Fruit fly (Drosophila melanogaster): ENCODE results near the gene CG7084.
A peak's percentile ranks its signal among the peaks of the same experiment; 100 is the strongest.

CG7084 gene

dm6 chr3R:22260675-22261461 is 37.7 kb upstream of the CG7084 start (continued):
- TF ChIP-seq amos (GFP tag; IDR thresholded peaks at IDR 0.05; ENCODE audit: partially characterized antibody) (no peak), Usf (GFP tag; optimal IDR thresholded peaks at IDR 0.05) (no peak), CG11560 (tag; IDR thresholded peaks at IDR 0.05) (no peak), CG10267 (tag; optimal IDR thresholded peaks at IDR 0.05) (peak; percentile 4), CG15479 (GFP tag; optimal IDR thresholded peaks at IDR 0.05) (no peak), wek (GFP tag; optimal IDR thresholded peaks at IDR 0.05) (no peak), CG6254 (GFP tag; optimal IDR thresholded peaks at IDR 0.05) (no peak), CG13287 (GFP tag; IDR thresholded peaks at IDR 0.05; ENCODE audit: partially characterized antibody) (no peak), abd-A (tag; optimal IDR thresholded peaks at IDR 0.05) (peak; percentile 29), CG11247 (GFP tag; IDR thresholded peaks at IDR 0.05) (no peak), CG18262 (tag; optimal IDR thresholded peaks at IDR 0.05) (peak; percentile 37), aop (GFP tag; IDR thresholded peaks at IDR 0.05) (no peak), Med (GFP tag) (peak; percentile 29), trem (tag; optimal IDR thresholded peaks at IDR 0.05) (no peak), CG11696 (GFP tag; IDR thresholded peaks at IDR 0.05) (no peak), CG3838 (GFP tag; optimal IDR thresholded peaks at IDR 0.05) (no peak), Atf-2 (GFP tag; optimal IDR thresholded peaks at IDR 0.05) (no peak), CG7357 (GFP tag; IDR thresholded peaks at IDR 0.05) (no peak), CG11456 (GFP tag; IDR thresholded peaks at IDR 0.05) (0 out of 3 replicates have a peak, but pooled peaks have one; percentile 41), tx (GFP tag; optimal IDR thresholded peaks at IDR 0.05) (no peak), exex (tag; optimal IDR thresholded peaks at IDR 0.05) (no peak), D19A (tag; optimal IDR thresholded peaks at IDR 0.05) (no peak), sim (GFP tag; IDR thresholded peaks at IDR 0.05) (0 out of 2 replicates have a peak, but pooled peaks have one; percentile 43), Mes4 (GFP tag; optimal IDR thresholded peaks at IDR 0.05) (no peak), Atf3 (GFP tag; optimal IDR thresholded peaks at IDR 0.05) (no peak), ap (GFP tag; IDR thresholded peaks at IDR 0.05) (no peak), tup (GFP tag; optimal IDR thresholded peaks at IDR 0.05) (no peak), mld (GFP tag; IDR thresholded peaks at IDR 0.05; ENCODE audit: partially characterized antibody) (no peak), CG17328 (GFP tag; IDR thresholded peaks at IDR 0.05) (peak; percentile 44; the same call in 1 of the 2 replicates), Antp (GFP tag; optimal IDR thresholded peaks at IDR 0.05) (no peak), lmd (GFP tag; IDR thresholded peaks at IDR 0.05) (peak; percentile 52), gsb (GFP tag; IDR thresholded peaks at IDR 0.05) (no peak), pum (GFP tag; optimal IDR thresholded peaks at IDR 0.05) (no peak), knrl (GFP tag; IDR thresholded peaks at IDR 0.05; ENCODE audit: partially characterized antibody) (no peak), slou (GFP tag; optimal IDR thresholded peaks at IDR 0.05) (no peak), gcm (GFP tag; optimal IDR thresholded peaks at IDR 0.05) (no peak), scrt (GFP tag; optimal IDR thresholded peaks at IDR 0.05) (peak; percentile 86), dimm (GFP tag; IDR thresholded peaks at IDR 0.05) (no peak), CG3065 (GFP tag; optimal IDR thresholded peaks at IDR 0.05) (no peak), CG9797 (GFP tag; optimal IDR thresholded peaks at IDR 0.05) (no peak), Hr51 (GFP tag; optimal IDR thresholded peaks at IDR 0.05) (peak in 1 of 2 experiments; percentile 40), CG12155 (GFP tag; optimal IDR thresholded peaks at IDR 0.05) (no peak), yki (optimal IDR thresholded peaks at IDR 0.05) (no peak), tna (GFP tag; IDR thresholded peaks at IDR 0.05; ENCODE audit: partially characterized antibody) (no peak), CG4854 (GFP tag; optimal IDR thresholded peaks at IDR 0.05) (no peak), Vsx1 (GFP tag; optimal IDR thresholded peaks at IDR 0.05) (no peak), Hsf (GFP tag; optimal IDR thresholded peaks at IDR 0.05) (no peak), hth (optimal IDR thresholded peaks at IDR 0.05) (no peak), CG1603 (tag; optimal IDR thresholded peaks at IDR 0.05) (no peak), lab (GFP tag; optimal IDR thresholded peaks at IDR 0.05) (peak; percentile 49)

All from whole organism, embryonic.